Fruit fly (Drosophila melanogaster) whole organism, embryonic: ENCODE results near the gene CG14694.

Experiments used
- ATbp ChIP-seq: fragments of 200-800 bp; sonication (Bioruptor generic); optimal IDR thresholded peaks from 2 replicates; lab custom pipeline; 2017; ENCODE audit warnings: missing biosample characterization, mild to moderate bottlenecking, missing genetic modification characterization, missing genetic modification reagents
- Abd-B ChIP-seq: fragments of 200-800 bp; sonication (Bioruptor generic); optimal IDR thresholded peaks from 2 replicates; lab custom pipeline; 2018; ENCODE audit warnings: missing biosample characterization, mild to moderate bottlenecking, missing genetic modification characterization, moderate library complexity
- CG10321 ChIP-seq: fragments of 200-800 bp; sonication (Bioruptor generic); IDR thresholded peaks from 2 replicates; pipeline ENCODE4 v1.3.6; 2022; ENCODE audit warnings: missing biosample characterization, missing genetic modification characterization
- CG10565 ChIP-seq: fragments of 200-800 bp; sonication (Bioruptor generic); optimal IDR thresholded peaks from 3 replicates; lab custom pipeline; 2016; ENCODE audit warnings: missing biosample characterization, mild to moderate bottlenecking, missing genetic modification characterization
- CG12659 ChIP-seq: fragments of 200-800 bp; sonication (Bioruptor generic); optimal IDR thresholded peaks from 3 replicates; lab custom pipeline; 2017; ENCODE audit warnings: mild to moderate bottlenecking, missing biosample characterization, missing genetic modification reagents, missing genetic modification characterization
- CG13894 ChIP-seq: fragments of 200-800 bp; sonication (Bioruptor generic); optimal IDR thresholded peaks from 3 replicates; lab custom pipeline; 2018; ENCODE audit warnings: missing biosample characterization, mild to moderate bottlenecking, missing genetic modification characterization, moderate library complexity
- CG14667 ChIP-seq: fragments of 200-800 bp; sonication (Bioruptor generic); IDR thresholded peaks from 2 replicates; pipeline ENCODE4 v1.3.6; 2022; ENCODE audit warnings: missing biosample characterization, missing genetic modification characterization
- CG14710 ChIP-seq: fragments of 200-800 bp; sonication (Bioruptor generic); optimal IDR thresholded peaks from 3 replicates; lab custom pipeline; 2019; ENCODE audit warnings: missing biosample characterization, mild to moderate bottlenecking, missing genetic modification characterization, moderate library complexity
- CG17186 ChIP-seq: fragments of 200-800 bp; sonication (Bioruptor generic); optimal IDR thresholded peaks from 3 replicates; lab custom pipeline; 2017; ENCODE audit warnings: missing biosample characterization, missing genetic modification reagents, missing genetic modification characterization
- CG17568 ChIP-seq: fragments of 200-800 bp; sonication (Bioruptor generic); optimal IDR thresholded peaks from 2 replicates; lab custom pipeline; 2018; ENCODE audit warnings: missing biosample characterization, mild to moderate bottlenecking, missing genetic modification characterization, moderate library complexity
- CG2199 ChIP-seq: fragments of 200-800 bp; sonication (Bioruptor generic); IDR thresholded peaks from 3 replicates; pipeline ENCODE4 v1.3.6; 2022; ENCODE audit warnings: missing biosample characterization, missing genetic modification characterization
- CG30431 ChIP-seq: fragments of 200-800 bp; sonication (Bioruptor generic); optimal IDR thresholded peaks from 2 replicates; lab custom pipeline; 2017; ENCODE audit warnings: missing biosample characterization, missing genetic modification characterization
- CG3065 ChIP-seq: fragments of 200-800 bp; sonication (Bioruptor generic); optimal IDR thresholded peaks from 2 replicates; lab custom pipeline; 2016; ENCODE audit warnings: missing biosample characterization, missing genetic modification characterization
- CG31365 ChIP-seq: fragments of 200-800 bp; sonication (Bioruptor generic); optimal IDR thresholded peaks from 2 replicates; lab custom pipeline; 2018; ENCODE audit warnings: missing biosample characterization, mild to moderate bottlenecking, missing genetic modification characterization
- CG34224 ChIP-seq: fragments of 200-800 bp; sonication (Bioruptor generic); IDR thresholded peaks from 3 replicates; pipeline ENCODE4 v1.3.6; 2022; ENCODE audit warnings: missing biosample characterization, missing genetic modification characterization; ENCODE audit not compliant: partially characterized antibody
- CG34376 ChIP-seq: fragments of 200-800 bp; sonication (Bioruptor generic); optimal IDR thresholded peaks from 2 replicates; lab custom pipeline; 2018; ENCODE audit warnings: missing biosample characterization, mild to moderate bottlenecking, missing genetic modification characterization
- CG3726 ChIP-seq: fragments of 200-800 bp; sonication (Bioruptor generic); IDR thresholded peaks from 3 replicates; pipeline ENCODE4, ENCODE4 v1.3.6; 2022; ENCODE audit warnings: missing biosample characterization, missing genetic modification characterization
- CG4360 ChIP-seq: fragments of 200-800 bp; sonication (Bioruptor generic); IDR thresholded peaks from 2 replicates; pipeline ENCODE4 v1.3.6; 2022; ENCODE audit warnings: missing biosample characterization, missing genetic modification characterization
- CG5245 ChIP-seq: fragments of 200-800 bp; sonication (Bioruptor generic); optimal IDR thresholded peaks from 3 replicates; lab custom pipeline; 2016; ENCODE audit warnings: missing biosample characterization, missing genetic modification characterization
- CG6654 ChIP-seq: fragments of 200-800 bp; sonication (Bioruptor generic); optimal IDR thresholded peaks from 2 replicates; lab custom pipeline; 2017; ENCODE audit warnings: missing biosample characterization, mild to moderate bottlenecking, missing genetic modification characterization
- CG7963 ChIP-seq: fragments of 200-800 bp; sonication (Bioruptor generic); IDR thresholded peaks from 3 replicates; pipeline ENCODE4 v1.3.6; 2022; ENCODE audit warnings: missing biosample characterization, missing genetic modification characterization; ENCODE audit not compliant: partially characterized antibody
- CG8290 ChIP-seq, 3 experiments: fragments of 200-800 bp; sonication (Bioruptor generic); optimal IDR thresholded peaks; 2 replicates each; lab custom pipeline; 2016 to 2019; ENCODE audit warnings: missing biosample characterization in 3 of 3, missing genetic modification characterization in 3 of 3, mild to moderate bottlenecking in 2 of 3, moderate library complexity in 1 of 3
- CrebB ChIP-seq: fragments of 200-800 bp; sonication (Bioruptor generic); optimal IDR thresholded peaks from 3 replicates; lab custom pipeline; 2018; ENCODE audit warnings: missing biosample characterization, mild to moderate bottlenecking, missing genetic modification characterization
- D19A ChIP-seq: fragments of 200-800 bp; optimal IDR thresholded peaks from 3 replicates; lab custom pipeline; 2019; ENCODE audit warnings: missing biosample characterization, mild to moderate bottlenecking, missing genetic modification characterization, moderate library complexity
- Elba2 ChIP-seq: fragments of 200-800 bp; sonication (Bioruptor generic); optimal IDR thresholded peaks from 3 replicates; lab custom pipeline; 2016; ENCODE audit warnings: missing biosample characterization, missing genetic modification characterization
- Gug ChIP-seq: fragments of 200-800 bp; sonication (Bioruptor generic); IDR thresholded peaks from 4 replicates; pipeline ENCODE4 v1.3.6; 2022; ENCODE audit warnings: missing biosample characterization, missing genetic modification characterization
- H15 ChIP-seq: fragments of 200-800 bp; sonication (Bioruptor generic); IDR thresholded peaks from 3 replicates; pipeline ENCODE4 v1.3.6; 2022; ENCODE audit warnings: missing biosample characterization, missing genetic modification characterization
- HHEX ChIP-seq: fragments of 200-800 bp; sonication (Bioruptor generic); optimal IDR thresholded peaks from 3 replicates; lab custom pipeline; 2017; ENCODE audit warnings: missing biosample characterization, mild to moderate bottlenecking, missing genetic modification characterization, missing genetic modification reagents
- HLH3B ChIP-seq: fragments of 200-800 bp; sonication (Bioruptor generic); IDR thresholded peaks from 2 replicates; pipeline ENCODE4 v1.3.6; 2022; ENCODE audit warnings: missing biosample characterization, missing genetic modification characterization
- Hmx ChIP-seq: fragments of 200-800 bp; sonication (Bioruptor generic); optimal IDR thresholded peaks from 2 replicates; lab custom pipeline; 2016; ENCODE audit warnings: missing biosample characterization, missing genetic modification characterization
- Hr51 ChIP-seq, 2 experiments: fragments of 200-800 bp; sonication (Bioruptor generic); optimal IDR thresholded peaks; 2 replicates in 1 of 2; 3 replicates in 1 of 2; lab custom pipeline; 2016 to 2018; ENCODE audit warnings: missing biosample characterization in 2 of 2, missing genetic modification characterization in 2 of 2, mild to moderate bottlenecking in 1 of 2, moderate library complexity in 1 of 2
- MBD-R2 ChIP-seq: fragments of 200-800 bp; sonication (Bioruptor generic); IDR thresholded peaks from 2 replicates; pipeline ENCODE4 v1.3.6; 2022; ENCODE audit warnings: missing biosample characterization, missing genetic modification characterization
- Rx ChIP-seq: fragments of 200-800 bp; sonication (Bioruptor generic); IDR thresholded peaks from 2 replicates; pipeline ENCODE4 v1.3.6; 2022; ENCODE audit warnings: missing biosample characterization, missing genetic modification characterization
- Spps ChIP-seq: fragments of 200-800 bp; sonication (Bioruptor generic); optimal IDR thresholded peaks from 2 replicates; lab custom pipeline; 2018; ENCODE audit warnings: missing biosample characterization, mild to moderate bottlenecking, missing genetic modification characterization
- Sry-β ChIP-seq: fragments of 200-800 bp; sonication (Bioruptor generic); optimal IDR thresholded peaks from 2 replicates; lab custom pipeline; 2018; ENCODE audit warnings: missing biosample characterization, mild to moderate bottlenecking, missing genetic modification characterization, moderate library complexity
- Xrp1 ChIP-seq: fragments of 200-800 bp; sonication (Bioruptor generic); IDR thresholded peaks from 2 replicates; pipeline ENCODE4 v1.3.6; 2022; ENCODE audit warnings: missing biosample characterization, missing genetic modification characterization
- bigmax ChIP-seq: fragments of 200-800 bp; sonication (Bioruptor generic); optimal IDR thresholded peaks from 2 replicates; lab custom pipeline; 2018; ENCODE audit warnings: missing biosample characterization, mild to moderate bottlenecking, missing genetic modification characterization
- chinmo ChIP-seq: fragments of 200-800 bp; sonication (Bioruptor generic); IDR thresholded peaks from 4 replicates; pipeline ENCODE4 v1.3.6; 2022; ENCODE audit warnings: missing biosample characterization, missing genetic modification characterization; ENCODE audit not compliant: partially characterized antibody
- en ChIP-seq: fragments of 200-800 bp; sonication (Bioruptor generic); optimal IDR thresholded peaks from 2 replicates; lab custom pipeline; 2016; ENCODE audit warnings: missing biosample characterization, missing genetic modification characterization
- exex ChIP-seq: fragments of 200-800 bp; sonication (Bioruptor generic); optimal IDR thresholded peaks from 4 replicates; lab custom pipeline; 2018; ENCODE audit warnings: missing biosample characterization, mild to moderate bottlenecking, missing genetic modification characterization, moderate library complexity
- grn ChIP-seq: fragments of 200-800 bp; sonication (Bioruptor generic); optimal IDR thresholded peaks from 3 replicates; lab custom pipeline; 2017; ENCODE audit warnings: missing biosample characterization, missing genetic modification characterization
- gsb ChIP-seq: fragments of 200-800 bp; sonication (Bioruptor generic); IDR thresholded peaks from 2 replicates; pipeline ENCODE4 v1.3.6; 2022; ENCODE audit warnings: missing biosample characterization, missing genetic modification characterization
- gt ChIP-seq: fragments of 200-800 bp; sonication (Bioruptor generic); IDR thresholded peaks from 2 replicates; pipeline ENCODE4 v1.3.6; 2022; ENCODE audit warnings: missing biosample characterization, missing genetic modification characterization
- hkb ChIP-seq, 2 experiments: fragments of 200-800 bp in 1 of 2; fragments of >200 bp in 1 of 2; sonication (Bioruptor generic) in 1 of 2; IDR thresholded peaks in 1 of 2; optimal IDR thresholded peaks in 1 of 2; 2 replicates each; pipeline versions ENCODE4 v1.3.6 to Lab custom; 2017 to 2022; ENCODE audit warnings: missing biosample characterization in 1 of 2, missing genetic modification characterization in 1 of 2
- knrl ChIP-seq: fragments of 200-800 bp; sonication (Bioruptor generic); IDR thresholded peaks from 3 replicates; pipeline ENCODE4 v1.3.6; 2022; ENCODE audit warnings: missing biosample characterization, missing genetic modification characterization; ENCODE audit not compliant: partially characterized antibody
- mirr ChIP-seq: fragments of 200-800 bp; sonication (Bioruptor generic); optimal IDR thresholded peaks from 3 replicates; lab custom pipeline; 2018; ENCODE audit warnings: missing biosample characterization, mild to moderate bottlenecking, missing genetic modification characterization
- schlank ChIP-seq: fragments of 200-800 bp; sonication (Bioruptor generic); optimal IDR thresholded peaks from 2 replicates; lab custom pipeline; 2018; ENCODE audit warnings: missing biosample characterization, mild to moderate bottlenecking, missing genetic modification characterization
- sug ChIP-seq: fragments of 200-800 bp; optimal IDR thresholded peaks from 2 replicates; lab custom pipeline; 2019; ENCODE audit warnings: missing biosample characterization, mild to moderate bottlenecking, missing genetic modification characterization, moderate library complexity
- zfh1 ChIP-seq: fragments of 200-800 bp; sonication (Bioruptor generic); IDR thresholded peaks from 3 replicates; pipeline ENCODE4 v1.3.6; 2022; ENCODE audit warnings: missing biosample characterization, missing genetic modification characterization

CG14694 gene

dm6 chr3R:10849515-10849973 is 10.1 kb downstream of the CG14694 start, which contains the start of gene CG42394 (continued):
- TF ChIP-seq CG3726 (GFP tag; lab: Robert Waterston, UW): peak; percentile 88; the same call in 1 of the 3 replicates
- peak; percentile 48 for TF ChIP-seq bigmax (GFP tag; lab: Kevin White, UChicago)
- TF ChIP-seq Gug: peak; percentile 84; the same call in 3 of the 4 replicates
- peak; percentile 93 for TF ChIP-seq HLH3B (GFP tag; lab: Robert Waterston, UW)
- TF ChIP-seq CG10565 (GFP tag; lab: Kevin White, UChicago): peak; percentile 82
- no peak for TF ChIP-seq en (GFP tag; lab: Kevin White, UChicago)
- TF ChIP-seq Hr51 (GFP tag; optimal IDR thresholded peaks at IDR 0.05; lab: Kevin White, UChicago): peak; percentile 77 to 96
- peak; percentile 88; the same call in 2 of the 3 replicates for TF ChIP-seq CG2199 (GFP tag; lab: Robert Waterston, UW)
- TF ChIP-seq sug (tag; lab: Kevin White, UChicago): no peak
- TF ChIP-seq CG12659 (GFP tag; lab: Kevin White, UChicago): peak; percentile 96
- TF ChIP-seq CG8290 (GFP tag; optimal IDR thresholded peaks at IDR 0.05; lab: Kevin White, UChicago): peak; percentile 87
- peak in 1 of 2 experiments; percentile 41 for TF ChIP-seq CG8290 (tag; optimal IDR thresholded peaks at IDR 0.05; lab: Kevin White, UChicago)
- peak; percentile 23 for TF ChIP-seq mirr (GFP tag; lab: Kevin White, UChicago)
- TF ChIP-seq CG7963 (GFP tag; lab: Robert Waterston, UW): no peak
- no peak for TF ChIP-seq grn (GFP tag; lab: Kevin White, UChicago)
- TF ChIP-seq CG17568 (GFP tag; lab: Kevin White, UChicago): no peak
- peak; percentile 89 for TF ChIP-seq CG6654 (GFP tag; lab: Kevin White, UChicago)
- peak; percentile 84 for TF ChIP-seq CG14667 (GFP tag; lab: Robert Waterston, UW)
- peak; percentile 31 for TF ChIP-seq CG17186 (GFP tag; lab: Kevin White, UChicago)
- peak; percentile 64; the same call in 2 of the 4 replicates for TF ChIP-seq chinmo (GFP tag; lab: Robert Waterston, UW)
- peak; percentile 74 for TF ChIP-seq CG10321 (GFP tag; lab: Robert Waterston, UW)
- TF ChIP-seq CG5245: peak; percentile 86
- peak; percentile 46 for TF ChIP-seq Elba2 (GFP tag; lab: Kevin White, UChicago)
- peak; percentile 74 for TF ChIP-seq gt (GFP tag; lab: Robert Waterston, UW)
- TF ChIP-seq MBD-R2 (GFP tag; lab: Robert Waterston, UW): peak; percentile 85
- peak; percentile 96 for TF ChIP-seq D19A
- peak; percentile 81 for TF ChIP-seq CG3065 (GFP tag; lab: Kevin White, UChicago)
- peak; percentile 97 for TF ChIP-seq CG14710 (tag; lab: Kevin White, UChicago)
- peak; percentile 90 for TF ChIP-seq CG30431 (GFP tag; lab: Kevin White, UChicago)
- no peak for TF ChIP-seq CG34376 (GFP tag; lab: Kevin White, UChicago)
- TF ChIP-seq H15 (GFP tag; lab: Robert Waterston, UW): peak; percentile 91
- TF ChIP-seq CG31365 (tag; lab: Kevin White, UChicago): peak; percentile 40
- peak; percentile 95 for TF ChIP-seq ATbp (GFP tag; lab: Kevin White, UChicago)
- TF ChIP-seq Abd-B (GFP tag; lab: Kevin White, UChicago): peak; percentile 88
- TF ChIP-seq CG4360 (GFP tag; lab: Robert Waterston, UW): peak; percentile 72
- no peak for TF ChIP-seq hkb (optimal IDR thresholded peaks at IDR 0.05; lab: Kevin White, UChicago)
- peak; percentile 97 for TF ChIP-seq hkb (GFP tag; IDR thresholded peaks at IDR 0.05; lab: Robert Waterston, UW)
- peak; percentile 87 for TF ChIP-seq gsb
- TF ChIP-seq HHEX: peak; percentile 94
- TF ChIP-seq knrl (GFP tag; lab: Robert Waterston, UW): peak; percentile 13; the same call in 1 of the 3 replicates
- TF ChIP-seq Spps (tag; lab: Kevin White, UChicago): peak; percentile 96
- TF ChIP-seq schlank: peak; percentile 70
- peak; percentile 68 for TF ChIP-seq Sry-β (GFP tag; lab: Kevin White, UChicago)
- TF ChIP-seq Hmx (GFP tag; lab: Kevin White, UChicago): no peak
- TF ChIP-seq Rx (GFP tag; lab: Robert Waterston, UW): peak; percentile 88
- TF ChIP-seq Xrp1 (GFP tag; lab: Robert Waterston, UW): peak; percentile 98
- TF ChIP-seq CrebB: peak; percentile 79
- peak; percentile 86 for TF ChIP-seq CG13894 (tag; lab: Kevin White, UChicago)
- TF ChIP-seq CG34224 (GFP tag; lab: Robert Waterston, UW): no peak
- peak; percentile 78 for TF ChIP-seq exex (tag; lab: Kevin White, UChicago)
- peak; percentile 94 for TF ChIP-seq zfh1 (GFP tag; lab: Robert Waterston, UW)
